Fruit fly (Drosophila melanogaster): ENCODE measurements around the gene CG33223.

CG33223 gene

dm6 chrX:8464378-8465036 lies 19.2 kb downstream of the CG33223 start, which contains the start of gene Sptr (continued):
- peak; percentile 26 for TF ChIP-seq Sry-δ (GFP tag; optimal IDR thresholded peaks at IDR 0.05)
- TF ChIP-seq shn (GFP tag; optimal IDR thresholded peaks at IDR 0.05), result peak; percentile 23
- peak; percentile 18 for TF ChIP-seq CG30020 (tag; optimal IDR thresholded peaks at IDR 0.05)
- TF ChIP-seq odd (GFP tag; optimal IDR thresholded peaks at IDR 0.05), result peak; percentile 86
- TF ChIP-seq CG11247 (GFP tag; IDR thresholded peaks at IDR 0.05), result peak; percentile 86
- TF ChIP-seq Xbp1 (GFP tag; optimal IDR thresholded peaks at IDR 0.05), result peak; percentile 88
- TF ChIP-seq Usf (GFP tag; optimal IDR thresholded peaks at IDR 0.05), result peak; percentile 69
- TF ChIP-seq tll (GFP tag; optimal IDR thresholded peaks at IDR 0.05), result no peak
- peak; percentile 73 for TF ChIP-seq tin (GFP tag; optimal IDR thresholded peaks at IDR 0.05)
- peak; percentile 93 for TF ChIP-seq stc (GFP tag; IDR thresholded peaks at IDR 0.05)
- peak; percentile 91 for TF ChIP-seq CG11504 (tag; optimal IDR thresholded peaks at IDR 0.05)
- peak; percentile 74 for TF ChIP-seq CG12942 (GFP tag; optimal IDR thresholded peaks at IDR 0.05)
- TF ChIP-seq CG3726 (GFP tag; IDR thresholded peaks at IDR 0.05), result peak; percentile 73; the same call in 2 of the 3 replicates
- peak; percentile 50 for TF ChIP-seq chn (GFP tag; optimal IDR thresholded peaks at IDR 0.05)
- TF ChIP-seq CG5245 (GFP tag; optimal IDR thresholded peaks at IDR 0.05), result peak; percentile 62
- peak; percentile 37 for TF ChIP-seq Atf-2 (GFP tag; optimal IDR thresholded peaks at IDR 0.05)
- peak; percentile 86 for TF ChIP-seq CG31441 (GFP tag; IDR thresholded peaks at IDR 0.05)
- TF ChIP-seq CG4360 (GFP tag; IDR thresholded peaks at IDR 0.05), result peak; percentile 34; the same call in 1 of the 2 replicates
- no peak for TF ChIP-seq pros (GFP tag; optimal IDR thresholded peaks at IDR 0.05)
- TF ChIP-seq CG9797 (GFP tag; optimal IDR thresholded peaks at IDR 0.05), result no peak
- peak; percentile 60; the same call in 1 of the 2 replicates for TF ChIP-seq ham (GFP tag; IDR thresholded peaks at IDR 0.05)
- no peak for TF ChIP-seq Scr (GFP tag; IDR thresholded peaks at IDR 0.05; ENCODE audit: partially characterized antibody)
- peak; percentile 85 for TF ChIP-seq danr (GFP tag; IDR thresholded peaks at IDR 0.05)
- no peak for TF ChIP-seq CG2129 (GFP tag; IDR thresholded peaks at IDR 0.05; ENCODE audit: partially characterized antibody)
- peak; percentile 80 for TF ChIP-seq Nf-YC (tag; optimal IDR thresholded peaks at IDR 0.05)
- no peak for TF ChIP-seq sna (GFP tag; IDR thresholded peaks at IDR 0.05; ENCODE audit: partially characterized antibody)
- peak; percentile 62 for TF ChIP-seq maf-S (GFP tag; optimal IDR thresholded peaks at IDR 0.05)
- TF ChIP-seq CG1233 (GFP tag; optimal IDR thresholded peaks at IDR 0.05), result peak; percentile 80
- peak; percentile 86 for TF ChIP-seq H2.0 (GFP tag; IDR thresholded peaks at IDR 0.05)
- peak; percentile 86 for TF ChIP-seq fd3F (GFP tag; optimal IDR thresholded peaks at IDR 0.05)
- TF ChIP-seq CG2120 (GFP tag; optimal IDR thresholded peaks at IDR 0.05), result peak; percentile 96
- TF ChIP-seq oc (tag; optimal IDR thresholded peaks at IDR 0.05), result peak; percentile 64
- peak; percentile 58 for TF ChIP-seq Myb (GFP tag; optimal IDR thresholded peaks at IDR 0.05)
- TF ChIP-seq CG12769 (tag; optimal IDR thresholded peaks at IDR 0.05), result peak; percentile 89
- TF ChIP-seq cg (GFP tag; optimal IDR thresholded peaks at IDR 0.05), result no peak
- TF ChIP-seq GATAe (GFP tag; conservative IDR thresholded peaks at IDR 0.05), result peak; percentile 37; the same call in 1 of the 2 replicates
- peak; percentile 91 for TF ChIP-seq Hand (GFP tag; optimal IDR thresholded peaks at IDR 0.05)
- peak; percentile 91 for TF ChIP-seq HmgZ (tag; optimal IDR thresholded peaks at IDR 0.05)
- TF ChIP-seq jumu (GFP tag; optimal IDR thresholded peaks at IDR 0.05), result peak; percentile 55
- TF ChIP-seq Stat92E (GFP tag; optimal IDR thresholded peaks at IDR 0.05), result no peak
- TF ChIP-seq esg (GFP tag; conservative IDR thresholded peaks at IDR 0.05), result peak; percentile 85
- peak; percentile 65 for TF ChIP-seq sd (tag; optimal IDR thresholded peaks at IDR 0.05)
- peak; percentile 82 for TF ChIP-seq CG4328 (GFP tag; optimal IDR thresholded peaks at IDR 0.05)
- TF ChIP-seq Jarid2 (GFP tag; optimal IDR thresholded peaks at IDR 0.05), result peak; percentile 52
- TF ChIP-seq inv (GFP tag; IDR thresholded peaks at IDR 0.05; ENCODE audit: partially characterized antibody), result no peak
- TF ChIP-seq CG17328 (GFP tag; IDR thresholded peaks at IDR 0.05), result peak; percentile 88
- TF ChIP-seq CG6254 (GFP tag; optimal IDR thresholded peaks at IDR 0.05), result peak; percentile 49
- TF ChIP-seq tgo (GFP tag; IDR thresholded peaks at IDR 0.05), result peak; percentile 92
- peak; percentile 45 for TF ChIP-seq CG8944 (GFP tag; optimal IDR thresholded peaks at IDR 0.05)
